Worm (Caenorhabditis elegans) whole organism, L2 larva: Measurements from ENCODE around the gene sgk-1.
"Not testable (repeated sequence)": the region's sequence is repeated elsewhere in the genome, so short reads cannot be mapped to it uniquely, and the experiment has no call there.

Experiments
- C34F6.9 ChIP-seq: fragments of 150-350 bp; optimal IDR thresholded peaks from 2 replicates; lab custom pipeline; 2014; ENCODE audit warnings: missing biosample characterization, missing genetic modification characterization
- F13H6.1 ChIP-seq: sonication (generic microtip); optimal IDR thresholded peaks from 2 replicates; lab custom pipeline; 2016; ENCODE audit warnings: missing genetic modification characterization, missing compliant biosample characterization
- R02D3.7 ChIP-seq: fragments of 150-350 bp; optimal IDR thresholded peaks from 2 replicates; lab custom pipeline; 2014; ENCODE audit warnings: missing biosample characterization, missing genetic modification characterization
- Y55F3AM.14 ChIP-seq: fragments of 200-800 bp; sonication (Bioruptor generic); optimal IDR thresholded peaks from 2 replicates; lab custom pipeline; 2018; ENCODE audit warnings: mild to moderate bottlenecking, missing genetic modification characterization, missing compliant biosample characterization
- alr-1 ChIP-seq: fragments of 150-350 bp; optimal IDR thresholded peaks from 2 replicates; lab custom pipeline; 2014; ENCODE audit warnings: missing biosample characterization, missing genetic modification characterization
- aly-2 ChIP-seq: fragments of 150-350 bp; optimal IDR thresholded peaks from 2 replicates; lab custom pipeline; 2014; ENCODE audit warnings: missing biosample characterization, missing genetic modification characterization
- ama-1 ChIP-seq: fragments of 150-350 bp; optimal IDR thresholded peaks from 2 replicates; lab custom pipeline; 2018; ENCODE audit warnings: inconsistent platforms
- blmp-1 ChIP-seq: sonication (generic microtip); optimal IDR thresholded peaks from 2 replicates; lab custom pipeline; 2017; ENCODE audit warnings: missing genetic modification characterization, mild to moderate bottlenecking, missing compliant biosample characterization, antibody characterized with exemption, moderate library complexity; ENCODE audit not compliant: insufficient read depth
- ceh-16 ChIP-seq: fragments of 150-350 bp; optimal IDR thresholded peaks from 2 replicates; lab custom pipeline; 2014; ENCODE audit warnings: missing biosample characterization, missing genetic modification characterization
- ceh-82 ChIP-seq: fragments of 150-350 bp; optimal IDR thresholded peaks from 2 replicates; lab custom pipeline; 2014; ENCODE audit warnings: missing biosample characterization, missing genetic modification characterization
- crh-2 ChIP-seq: sonication (generic microtip); optimal IDR thresholded peaks from 2 replicates; lab custom pipeline; 2017; ENCODE audit warnings: missing biosample characterization, missing genetic modification characterization
- dmd-4 ChIP-seq: sonication (generic microtip); optimal IDR thresholded peaks from 2 replicates; lab custom pipeline; 2017; ENCODE audit warnings: missing biosample characterization, missing genetic modification characterization
- elt-1 ChIP-seq: fragments of 150-350 bp; optimal IDR thresholded peaks from 2 replicates; lab custom pipeline; 2014; ENCODE audit warnings: missing biosample characterization, missing genetic modification characterization
- elt-3 ChIP-seq: sonication (generic microtip); optimal IDR thresholded peaks from 2 replicates; lab custom pipeline; 2017; ENCODE audit warnings: missing biosample characterization, missing genetic modification characterization
- fos-1 ChIP-seq: fragments of 150-350 bp; optimal IDR thresholded peaks from 2 replicates; lab custom pipeline; 2014; ENCODE audit warnings: missing biosample characterization, missing genetic modification characterization
- lin-13 ChIP-seq: fragments of 150-350 bp; optimal IDR thresholded peaks from 2 replicates; lab custom pipeline; 2014; ENCODE audit warnings: missing biosample characterization, missing genetic modification reagents, missing genetic modification characterization
- lin-39 ChIP-seq: fragments of 150-350 bp; optimal IDR thresholded peaks from 2 replicates; lab custom pipeline; 2014; ENCODE audit warnings: missing biosample characterization, missing genetic modification reagents, missing genetic modification characterization
- lsy-2 ChIP-seq, 2 experiments: fragments of 150-350 bp in 1 of 2; sonication (generic microtip) in 1 of 2; optimal IDR thresholded peaks; 2 replicates each; lab custom pipeline; 2014 to 2017; ENCODE audit warnings: missing biosample characterization in 2 of 2, missing genetic modification characterization in 2 of 2
- mbf-1 ChIP-seq: sonication (generic microtip); optimal IDR thresholded peaks from 2 replicates; lab custom pipeline; 2017; ENCODE audit warnings: missing biosample characterization, missing genetic modification characterization
- mdl-1 ChIP-seq, 2 experiments: fragments of 150-350 bp in 1 of 2; sonication (generic microtip) in 1 of 2; optimal IDR thresholded peaks; 2 replicates each; lab custom pipeline; 2017; ENCODE audit warnings: missing biosample characterization in 2 of 2, missing genetic modification characterization in 2 of 2
- nhr-11 ChIP-seq: fragments of 150-350 bp; optimal IDR thresholded peaks from 2 replicates; lab custom pipeline; 2014; ENCODE audit warnings: missing biosample characterization, missing genetic modification characterization
- nhr-12 ChIP-seq: fragments of 150-350 bp; optimal IDR thresholded peaks from 2 replicates; lab custom pipeline; 2014; ENCODE audit warnings: missing biosample characterization, missing genetic modification characterization
- nhr-21 ChIP-seq: fragments of 150-350 bp; optimal IDR thresholded peaks from 2 replicates; lab custom pipeline; 2014; ENCODE audit warnings: missing biosample characterization, missing genetic modification characterization
- nhr-237 ChIP-seq: fragments of 150-350 bp; optimal IDR thresholded peaks from 2 replicates; lab custom pipeline; 2014; ENCODE audit warnings: missing biosample characterization, missing genetic modification characterization
- nhr-25 ChIP-seq: fragments of 150-350 bp; sonication (generic microtip); optimal IDR thresholded peaks from 3 replicates; lab custom pipeline; 2014; ENCODE audit warnings: missing biosample characterization, missing genetic modification characterization
- nhr-77 ChIP-seq: fragments of 150-350 bp; optimal IDR thresholded peaks from 2 replicates; lab custom pipeline; 2014; ENCODE audit warnings: missing biosample characterization, missing genetic modification characterization
- peb-1 ChIP-seq: fragments of 150-350 bp; optimal IDR thresholded peaks from 2 replicates; lab custom pipeline; 2014; ENCODE audit warnings: missing biosample characterization, missing genetic modification characterization
- sem-4 ChIP-seq: fragments of 150-350 bp; optimal IDR thresholded peaks from 2 replicates; lab custom pipeline; 2014; ENCODE audit warnings: missing biosample characterization, missing genetic modification reagents, missing genetic modification characterization
- skn-1 ChIP-seq: sonication (generic microtip); optimal IDR thresholded peaks from 2 replicates; lab custom pipeline; 2017; ENCODE audit warnings: missing biosample characterization, missing genetic modification characterization
- sma-3 ChIP-seq: sonication (generic microtip); optimal IDR thresholded peaks from 2 replicates; lab custom pipeline; 2016; ENCODE audit warnings: missing genetic modification reagents, missing genetic modification characterization, missing compliant biosample characterization
- sma-9 ChIP-seq, 2 experiments: fragments of 150-350 bp in 1 of 2; sonication (generic microtip) in 1 of 2; optimal IDR thresholded peaks; 2 replicates each; lab custom pipeline; 2014 to 2016; ENCODE audit warnings: missing genetic modification characterization in 2 of 2, mild to moderate bottlenecking in 1 of 2, missing biosample characterization in 1 of 2, missing compliant biosample characterization in 1 of 2, missing genetic modification reagents in 1 of 2, moderate library complexity in 1 of 2
- snpc-4 ChIP-seq: fragments of 150-350 bp; optimal IDR thresholded peaks from 2 replicates; lab custom pipeline; 2014; ENCODE audit warnings: missing biosample characterization, missing genetic modification characterization
- unc-39 ChIP-seq: fragments of 150-350 bp; optimal IDR thresholded peaks from 2 replicates; lab custom pipeline; 2014; ENCODE audit warnings: missing biosample characterization, missing genetic modification characterization
- unc-62 ChIP-seq: fragments of 150-350 bp; optimal IDR thresholded peaks from 2 replicates; lab custom pipeline; 2014; ENCODE audit warnings: missing biosample characterization, missing genetic modification reagents, missing genetic modification characterization
- zag-1 ChIP-seq: fragments of 150-350 bp; optimal IDR thresholded peaks from 2 replicates; lab custom pipeline; 2014; ENCODE audit warnings: missing biosample characterization, missing genetic modification characterization
- ztf-1 ChIP-seq: fragments of 200-800 bp; sonication (Bioruptor generic); conservative IDR thresholded peaks from 2 replicates; pipeline ENCODE4 v1.3.6; 2022; ENCODE audit warnings: missing genetic modification characterization, missing compliant biosample characterization
- ztf-4 ChIP-seq: fragments of 150-350 bp; optimal IDR thresholded peaks from 2 replicates; lab custom pipeline; 2014; ENCODE audit warnings: missing biosample characterization, missing genetic modification characterization

Gene sgk-1

DNA sequence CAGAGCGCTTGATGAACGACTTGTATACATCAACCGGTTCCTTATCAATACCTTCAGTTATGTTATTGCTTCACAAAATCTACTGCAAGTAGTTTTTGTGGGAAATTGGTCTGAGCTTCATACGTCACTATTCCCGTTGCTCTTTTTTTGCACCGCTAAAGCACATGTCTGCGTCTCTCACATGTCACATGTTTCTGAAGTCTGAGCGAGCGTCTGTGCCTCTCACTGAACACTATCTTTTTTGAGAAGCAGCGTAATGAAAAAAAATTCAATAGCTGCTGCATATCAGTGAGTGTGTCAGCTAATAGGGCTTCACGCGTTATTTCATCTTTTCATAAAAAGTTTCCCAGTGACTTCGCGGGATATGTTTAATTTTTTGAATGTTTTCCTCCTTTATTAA is 43.6 kb downstream of the sgk-1 start (continued):
- TF ChIP-seq ceh-16 (no peak), elt-3 (tag; lab: Kevin White, UChicago) (no peak), nhr-12 (tag; lab: Kevin White, UChicago) (no peak), Y55F3AM.14 (no peak), unc-39 (no peak), F13H6.1 (no peak)

DNA sequence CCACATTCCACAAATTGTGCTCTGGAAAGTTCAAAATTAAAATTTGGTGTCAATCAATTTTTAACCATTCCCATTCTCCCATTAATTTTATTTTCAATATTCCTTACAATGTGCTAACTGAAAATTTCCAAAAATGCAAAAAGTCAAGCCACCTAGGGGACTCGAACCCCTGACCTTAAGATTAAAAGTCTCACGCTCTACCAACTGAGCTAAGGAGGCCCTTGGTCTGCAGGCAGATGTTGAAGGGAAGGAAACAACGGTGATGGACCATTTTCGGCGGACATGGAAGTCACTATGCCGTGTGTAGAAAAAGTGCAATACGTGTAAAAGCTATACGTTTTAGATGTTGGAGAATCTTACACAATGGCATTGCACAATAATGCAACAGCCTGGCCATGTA is 44.2 kb downstream of the sgk-1 start:
- TF ChIP-seq nhr-77 (tag; lab: Kevin White, UChicago) (no peak), nhr-25 (no peak), skn-1 (tag; lab: Kevin White, UChicago) (no peak), ztf-4 (tag; lab: Kevin White, UChicago) (no peak), elt-1 (tag; lab: Kevin White, UChicago) (no peak), alr-1 (tag; lab: Kevin White, UChicago) (no peak), sem-4 (tag; lab: Kevin White, UChicago) (no peak), mdl-1 (tag; optimal IDR thresholded peaks at IDR 0.05; lab: Kevin White, UChicago) (no peak), sma-9 (GFP tag; optimal IDR thresholded peaks at IDR 0.05; lab: Kevin White, UChicago) (no peak), sma-9 (tag; optimal IDR thresholded peaks at IDR 0.05; lab: Kevin White, UChicago) (no peak), ztf-1 (GFP tag; lab: Robert Waterston, UW) (no peak), zag-1 (tag; lab: Kevin White, UChicago) (no peak), blmp-1 (tag; lab: Kevin White, UChicago) (no peak), nhr-21 (tag; lab: Kevin White, UChicago) (no peak), unc-62 (no peak), peb-1 (tag; lab: Kevin White, UChicago) (no peak), mbf-1 (tag; lab: Kevin White, UChicago) (no peak), fos-1 (tag; lab: Kevin White, UChicago) (no peak), C34F6.9 (no peak), lsy-2 (tag; optimal IDR thresholded peaks at IDR 0.05; lab: Kevin White, UChicago) (no peak), Y55F3AM.14 (no peak)

DNA sequence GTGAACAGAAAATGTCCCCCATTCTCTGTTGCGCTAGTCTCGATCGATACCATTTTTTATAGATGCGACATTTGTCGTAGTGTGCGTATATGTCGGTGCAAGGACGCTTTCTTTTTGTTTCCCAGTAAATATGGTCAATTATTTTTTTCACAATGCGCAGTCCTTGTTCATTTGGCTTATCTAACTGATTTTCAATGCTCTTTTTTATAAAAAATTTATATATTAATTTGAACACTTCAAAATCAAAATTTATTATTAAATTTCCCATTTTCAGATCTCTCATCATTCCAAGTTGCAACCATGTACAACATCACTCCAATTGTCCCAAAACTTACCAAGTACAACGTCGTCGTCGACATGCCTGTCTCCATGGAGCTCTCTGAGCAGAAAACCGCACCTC is 44.8 kb downstream of the sgk-1 start, which contains the start of gene F23A7.1:
TSS of gene F23A7.1 (plus strand) at position 301 of the 400 bp plus-strand sequence.
- TF ChIP-seq Y55F3AM.14 (no peak), nhr-237 (tag; lab: Kevin White, UChicago) (no peak), sma-9 (GFP tag; optimal IDR thresholded peaks at IDR 0.05; lab: Kevin White, UChicago) (no peak), sma-9 (tag; optimal IDR thresholded peaks at IDR 0.05; lab: Kevin White, UChicago) (no peak), dmd-4 (tag; lab: Kevin White, UChicago) (no peak), crh-2 (tag; lab: Kevin White, UChicago) (no peak), lsy-2 (tag; optimal IDR thresholded peaks at IDR 0.05; lab: Kevin White, UChicago) (no peak), lin-13 (GFP tag; lab: Kevin White, UChicago) (no peak), ztf-4 (tag; lab: Kevin White, UChicago) (no peak), sma-3 (GFP tag; lab: Kevin White, UChicago) (no peak), nhr-11 (no peak), ama-1 (lab: Kevin White, UChicago) (no peak), zag-1 (tag; lab: Kevin White, UChicago) (no peak), lin-39 (no peak), skn-1 (tag; lab: Kevin White, UChicago) (no peak), nhr-21 (tag; lab: Kevin White, UChicago) (no peak), aly-2 (tag; lab: Kevin White, UChicago) (no peak), unc-62 (no peak), ceh-82 (no peak), R02D3.7 (tag; lab: Kevin White, UChicago) (no peak), blmp-1 (tag; lab: Kevin White, UChicago) (no peak)

DNA sequence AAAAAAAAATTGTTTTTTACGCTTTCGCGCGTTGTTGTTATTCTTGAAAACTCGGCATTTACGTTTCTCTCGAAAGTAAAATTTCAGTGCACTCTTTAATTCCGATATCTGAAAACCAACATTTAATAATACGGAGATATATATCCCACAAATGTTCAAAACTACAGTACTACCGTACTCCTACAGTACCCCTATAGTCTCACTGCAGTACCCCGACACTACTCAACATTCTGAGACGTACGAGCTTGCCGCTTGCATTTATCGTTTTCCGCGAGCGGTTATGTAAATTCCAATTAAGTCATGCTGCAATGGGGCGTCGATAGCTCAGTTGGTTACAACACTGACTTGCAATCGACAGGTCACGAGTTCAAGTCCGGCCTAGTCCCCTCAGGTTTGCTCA is 48.8 kb downstream of the sgk-1 start, which contains the start of gene F23A7.8:
TSS of gene F23A7.8 (plus strand) at position 301 of the 400 bp plus-strand sequence.
- TF ChIP-seq aly-2 (tag; lab: Kevin White, UChicago); snpc-4 (tag; lab: Kevin White, UChicago); nhr-11: not testable (repeated sequence)
